Worm (Caenorhabditis elegans): ENCODE measurements around the gene F52F10.2.

DNA sequence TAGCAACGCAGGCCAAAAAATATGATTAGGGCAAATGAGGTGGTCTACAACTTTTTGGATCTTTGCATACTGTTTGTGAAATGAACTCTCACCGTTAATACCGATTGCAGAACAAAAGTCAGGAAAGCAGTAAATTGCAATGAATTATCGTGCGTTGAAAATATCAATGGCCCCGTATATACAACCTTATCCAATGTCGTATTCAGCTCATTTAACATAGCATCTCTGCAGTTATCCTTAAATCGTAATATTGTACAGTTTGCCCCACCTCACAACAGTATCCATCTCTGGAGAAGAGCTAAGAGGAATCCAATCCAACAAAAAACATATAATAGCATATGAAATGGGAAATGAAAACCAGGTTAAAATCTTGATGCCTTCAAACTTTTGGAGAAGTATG lies 15.5 kb upstream of the F52F10.2 start:
- TF ChIP-seq mdl-1 (tag; optimal IDR thresholded peaks at IDR 0.05) = no peak
- no peak for TF ChIP-seq nhr-28 (tag; optimal IDR thresholded peaks at IDR 0.05)
- no peak for TF ChIP-seq unc-39 (tag; optimal IDR thresholded peaks at IDR 0.05)
- TF ChIP-seq zag-1 (tag; optimal IDR thresholded peaks at IDR 0.05) = no peak
- TF ChIP-seq elt-1 (tag; optimal IDR thresholded peaks at IDR 0.05) = no peak
- TF ChIP-seq pqm-1 (tag; optimal IDR thresholded peaks at IDR 0.05) = no peak
- no peak for TF ChIP-seq ceh-28 (tag; optimal IDR thresholded peaks at IDR 0.05)
- TF ChIP-seq lin-39 (tag; optimal IDR thresholded peaks at IDR 0.05) = no peak
- no peak for TF ChIP-seq nhr-43 (tag; optimal IDR thresholded peaks at IDR 0.05; ENCODE audit: poor library complexity, severe bottlenecking)
- TF ChIP-seq skn-1 (tag; optimal IDR thresholded peaks at IDR 0.05) = no peak
- TF ChIP-seq nhr-237 (tag; optimal IDR thresholded peaks at IDR 0.05) = no peak
- TF ChIP-seq ZK546.5 (tag; optimal IDR thresholded peaks at IDR 0.05) = no peak
- no peak for TF ChIP-seq aly-2 (tag; optimal IDR thresholded peaks at IDR 0.05)
